Fruit fly (Drosophila melanogaster): ENCODE data around the gene CG31517.

dm6 chr3R:13951038-13951437 is 2.8 kb downstream of the CG31517 start, which contains the start of gene CG9926:
- TF ChIP-seq Hr39 (optimal IDR thresholded peaks at IDR 0.05) = no peak
- TF ChIP-seq CHES-1-like (GFP tag; optimal IDR thresholded peaks at IDR 0.05) = no peak
- TF ChIP-seq CG33213 (GFP tag; optimal IDR thresholded peaks at IDR 0.05) = no peak
- no peak for TF ChIP-seq nerfin-1 (tag; optimal IDR thresholded peaks at IDR 0.05)
- no peak for TF ChIP-seq Vsx1 (GFP tag; optimal IDR thresholded peaks at IDR 0.05)
- TF ChIP-seq CG43689 (GFP tag; IDR thresholded peaks at IDR 0.05) = no peak
- TF ChIP-seq CG14860 (GFP tag; IDR thresholded peaks at IDR 0.05; ENCODE audit: partially characterized antibody) = no peak

Data from whole organism, embryonic.